Fruit fly (Drosophila melanogaster) whole organism, embryonic: ENCODE results near the gene RpL14.

ENCODE experiments used
- Aef1 ChIP-seq: fragments of 200-800 bp; sonication (Bioruptor generic); IDR thresholded peaks from 3 replicates; pipeline ENCODE4 v1.3.6; 2022; ENCODE audit warnings: missing biosample characterization, missing genetic modification characterization
- BEAF-32 ChIP-seq: fragments of 200-800 bp; sonication (Bioruptor generic); optimal IDR thresholded peaks from 3 replicates; lab custom pipeline; 2017; ENCODE audit warnings: missing biosample characterization, missing genetic modification characterization, mild to moderate bottlenecking, moderate library complexity, missing genetic modification reagents
- CG11560 ChIP-seq: fragments of 200-800 bp; sonication (Bioruptor generic); IDR thresholded peaks from 3 replicates; pipeline ENCODE4 v1.3.6; 2022; ENCODE audit warnings: missing biosample characterization, missing genetic modification characterization
- CG12104 ChIP-seq: fragments of 200-800 bp; sonication (Bioruptor generic); optimal IDR thresholded peaks from 3 replicates; lab custom pipeline; 2016; ENCODE audit warnings: missing biosample characterization, missing genetic modification characterization
- CG1233 ChIP-seq: fragments of 200-800 bp; sonication (Bioruptor generic); optimal IDR thresholded peaks from 4 replicates; lab custom pipeline; 2018; ENCODE audit warnings: missing biosample characterization, mild to moderate bottlenecking, missing genetic modification characterization
- CG13624 ChIP-seq: fragments of 200-800 bp; sonication (Bioruptor generic); optimal IDR thresholded peaks from 2 replicates; lab custom pipeline; 2016; ENCODE audit warnings: missing biosample characterization, missing genetic modification characterization
- CG14050 ChIP-seq: fragments of 200-800 bp; sonication (Bioruptor generic); IDR thresholded peaks from 3 replicates; pipeline ENCODE4 v1.3.6; 2022; ENCODE audit warnings: missing biosample characterization, missing genetic modification characterization
- CG17186 ChIP-seq: fragments of 200-800 bp; sonication (Bioruptor generic); optimal IDR thresholded peaks from 3 replicates; lab custom pipeline; 2017; ENCODE audit warnings: missing biosample characterization, missing genetic modification reagents, missing genetic modification characterization
- CG17612 ChIP-seq: fragments of 200-800 bp; sonication (Bioruptor generic); IDR thresholded peaks from 2 replicates; pipeline ENCODE4 v1.3.6; 2022; ENCODE audit warnings: missing biosample characterization, missing genetic modification characterization
- CG18764 ChIP-seq: fragments of 200-800 bp; sonication (Bioruptor generic); optimal IDR thresholded peaks from 3 replicates; lab custom pipeline; 2016; ENCODE audit warnings: missing biosample characterization, missing genetic modification characterization
- CG2120 ChIP-seq: fragments of 200-800 bp; sonication (Bioruptor generic); optimal IDR thresholded peaks from 3 replicates; lab custom pipeline; 2016; ENCODE audit warnings: missing biosample characterization, missing genetic modification characterization
- CG30431 ChIP-seq: fragments of 200-800 bp; sonication (Bioruptor generic); optimal IDR thresholded peaks from 2 replicates; lab custom pipeline; 2017; ENCODE audit warnings: missing biosample characterization, missing genetic modification characterization
- CG31441 ChIP-seq: fragments of 200-800 bp; sonication (Bioruptor generic); IDR thresholded peaks from 2 replicates; pipeline ENCODE4 v1.3.6; 2022; ENCODE audit warnings: missing biosample characterization, missing genetic modification characterization
- CG32767 ChIP-seq: fragments of 200-800 bp; sonication (Bioruptor generic); IDR thresholded peaks from 2 replicates; pipeline ENCODE4 v1.3.6; 2022; ENCODE audit warnings: missing biosample characterization, missing genetic modification characterization
- CG3847 ChIP-seq: fragments of 200-800 bp; sonication (Bioruptor generic); IDR thresholded peaks from 2 replicates; pipeline ENCODE4 v1.3.6; 2022; ENCODE audit warnings: missing biosample characterization, missing genetic modification characterization
- CG3995 ChIP-seq: fragments of 200-800 bp; sonication (Bioruptor generic); optimal IDR thresholded peaks from 3 replicates; lab custom pipeline; 2016; ENCODE audit warnings: missing biosample characterization, missing genetic modification characterization
- CG6254 ChIP-seq: fragments of 200-800 bp; sonication (Bioruptor generic); optimal IDR thresholded peaks from 3 replicates; lab custom pipeline; 2017; ENCODE audit warnings: mild to moderate bottlenecking, missing biosample characterization, missing genetic modification reagents, missing genetic modification characterization
- CG6689 ChIP-seq: fragments of 200-800 bp; sonication (Bioruptor generic); IDR thresholded peaks from 2 replicates; pipeline ENCODE4 v1.3.6; 2022; ENCODE audit warnings: missing biosample characterization, missing genetic modification characterization
- CG7372 ChIP-seq: fragments of 200-800 bp; sonication (Bioruptor generic); IDR thresholded peaks from 2 replicates; pipeline ENCODE4 v1.3.6; 2022; ENCODE audit warnings: missing biosample characterization, missing genetic modification characterization
- CG8089 ChIP-seq: fragments of 200-800 bp; sonication (Bioruptor generic); optimal IDR thresholded peaks from 3 replicates; lab custom pipeline; 2016; ENCODE audit warnings: missing biosample characterization, missing genetic modification characterization
- CG9609 ChIP-seq: fragments of 200-800 bp; sonication (Bioruptor generic); optimal IDR thresholded peaks from 3 replicates; lab custom pipeline; 2016; ENCODE audit warnings: missing biosample characterization, missing genetic modification characterization
- CG9727 ChIP-seq: fragments of 200-800 bp; sonication (Bioruptor generic); optimal IDR thresholded peaks from 3 replicates; lab custom pipeline; 2017; ENCODE audit warnings: missing biosample characterization, mild to moderate bottlenecking, missing genetic modification characterization
- CG9932 ChIP-seq: fragments of 200-800 bp; sonication (Bioruptor generic); IDR thresholded peaks from 2 replicates; pipeline ENCODE4 v1.3.6; 2022; ENCODE audit warnings: missing biosample characterization, missing genetic modification characterization
- CTCF ChIP-seq: fragments of 200-800 bp; sonication (Bioruptor generic); optimal IDR thresholded peaks from 2 replicates; lab custom pipeline; 2017; ENCODE audit warnings: missing biosample characterization, mild to moderate bottlenecking, missing genetic modification characterization, moderate library complexity
- D19B ChIP-seq: fragments of 200-800 bp; sonication (Bioruptor generic); optimal IDR thresholded peaks from 2 replicates; lab custom pipeline; 2017; ENCODE audit warnings: missing biosample characterization, mild to moderate bottlenecking, missing genetic modification characterization
- ERR ChIP-seq: fragments of 200-800 bp; sonication (Bioruptor generic); optimal IDR thresholded peaks from 2 replicates; lab custom pipeline; 2016; ENCODE audit warnings: missing biosample characterization, missing genetic modification characterization
- Hr51 ChIP-seq, 2 experiments: fragments of 200-800 bp; sonication (Bioruptor generic); optimal IDR thresholded peaks; 2 replicates in 1 of 2; 3 replicates in 1 of 2; lab custom pipeline; 2016 to 2018; ENCODE audit warnings: missing biosample characterization in 2 of 2, missing genetic modification characterization in 2 of 2, mild to moderate bottlenecking in 1 of 2, moderate library complexity in 1 of 2
- Kr ChIP-seq: fragments of 200-800 bp; sonication (Bioruptor generic); optimal IDR thresholded peaks from 2 replicates; lab custom pipeline; 2017; ENCODE audit warnings: missing biosample characterization, mild to moderate bottlenecking, missing genetic modification characterization
- MESR4 ChIP-seq: fragments of 200-800 bp; sonication (Bioruptor generic); optimal IDR thresholded peaks from 2 replicates; lab custom pipeline; 2018; ENCODE audit warnings: missing biosample characterization, mild to moderate bottlenecking, missing genetic modification characterization, moderate library complexity
- Meics ChIP-seq: fragments of 200-800 bp; sonication (Bioruptor generic); optimal IDR thresholded peaks from 2 replicates; lab custom pipeline; 2017; ENCODE audit warnings: missing biosample characterization, mild to moderate bottlenecking, missing genetic modification characterization
- Rfx ChIP-seq: fragments of 200-800 bp; sonication (Bioruptor generic); IDR thresholded peaks from 2 replicates; pipeline ENCODE4 v1.3.6; 2022; ENCODE audit warnings: missing biosample characterization, missing genetic modification characterization
- Scr ChIP-seq: fragments of 200-800 bp; sonication (Bioruptor generic); IDR thresholded peaks from 2 replicates; pipeline ENCODE4 v1.3.6; 2022; ENCODE audit warnings: missing biosample characterization, missing genetic modification characterization; ENCODE audit not compliant: partially characterized antibody
- Ssrp ChIP-seq: fragments of 200-800 bp; sonication (Bioruptor generic); optimal IDR thresholded peaks from 2 replicates; lab custom pipeline; 2018; ENCODE audit warnings: missing biosample characterization, mild to moderate bottlenecking, missing genetic modification characterization, moderate library complexity
- Vsx1 ChIP-seq: fragments of 200-800 bp; sonication (Bioruptor generic); optimal IDR thresholded peaks from 2 replicates; lab custom pipeline; 2017; ENCODE audit warnings: missing biosample characterization, mild to moderate bottlenecking, missing genetic modification characterization, missing genetic modification reagents
- cg ChIP-seq: fragments of 200-800 bp; sonication (Bioruptor generic); optimal IDR thresholded peaks from 3 replicates; lab custom pipeline; 2019; ENCODE audit warnings: missing biosample characterization, mild to moderate bottlenecking, missing genetic modification characterization, moderate library complexity
- ci ChIP-seq: fragments of 200-800 bp; sonication (Bioruptor generic); IDR thresholded peaks from 3 replicates; pipeline ENCODE4 v1.3.6; 2022; ENCODE audit warnings: missing biosample characterization, missing genetic modification characterization
- crc ChIP-seq: fragments of 200-800 bp; sonication (Bioruptor generic); optimal IDR thresholded peaks from 2 replicates; lab custom pipeline; 2016; ENCODE audit warnings: missing biosample characterization, missing genetic modification characterization
- emc ChIP-seq: fragments of 200-800 bp; sonication (Bioruptor generic); optimal IDR thresholded peaks from 2 replicates; lab custom pipeline; 2016; ENCODE audit warnings: missing biosample characterization, missing genetic modification characterization
- eve ChIP-seq, 2 experiments: fragments of >200 bp; optimal IDR thresholded peaks; 2 replicates each; lab custom pipeline; 2017; ENCODE audit warnings: missing biosample characterization in 2 of 2, missing genetic modification characterization in 2 of 2
- fd102C ChIP-seq: fragments of 200-800 bp; sonication (Bioruptor generic); optimal IDR thresholded peaks from 2 replicates; lab custom pipeline; 2018; ENCODE audit warnings: missing biosample characterization, mild to moderate bottlenecking, missing genetic modification characterization, moderate library complexity
- ftz-f1 ChIP-seq: fragments of 200-800 bp; sonication (Bioruptor generic); optimal IDR thresholded peaks from 2 replicates; lab custom pipeline; 2016; ENCODE audit warnings: missing biosample characterization, missing genetic modification characterization
- jumu ChIP-seq: fragments of 200-800 bp; sonication (Bioruptor generic); optimal IDR thresholded peaks from 3 replicates; lab custom pipeline; 2016; ENCODE audit warnings: missing biosample characterization, missing genetic modification characterization
- oc ChIP-seq: fragments of 200-800 bp; sonication (Bioruptor generic); optimal IDR thresholded peaks from 2 replicates; lab custom pipeline; 2018; ENCODE audit warnings: missing biosample characterization, mild to moderate bottlenecking, missing genetic modification characterization, moderate library complexity
- org-1 ChIP-seq: fragments of 200-800 bp; sonication (Bioruptor generic); optimal IDR thresholded peaks from 2 replicates; lab custom pipeline; 2017; ENCODE audit warnings: missing biosample characterization, missing genetic modification characterization
- sd ChIP-seq: fragments of 200-800 bp; sonication (Bioruptor generic); optimal IDR thresholded peaks from 3 replicates; lab custom pipeline; 2018; ENCODE audit warnings: missing biosample characterization, mild to moderate bottlenecking, missing genetic modification characterization, moderate library complexity
- seq ChIP-seq: fragments of 200-800 bp; sonication (Bioruptor generic); IDR thresholded peaks from 2 replicates; pipeline ENCODE4 v1.3.6; 2022; ENCODE audit warnings: missing biosample characterization, missing genetic modification characterization
- sima ChIP-seq: fragments of 200-800 bp; sonication (Bioruptor generic); optimal IDR thresholded peaks from 2 replicates; lab custom pipeline; 2016; ENCODE audit warnings: missing biosample characterization, missing genetic modification characterization
- slbo ChIP-seq: fragments of 200-800 bp; sonication (Bioruptor generic); IDR thresholded peaks from 2 replicates; pipeline ENCODE4 v1.3.6; 2022; ENCODE audit warnings: missing biosample characterization, missing genetic modification characterization
- sqz ChIP-seq: fragments of 200-800 bp; sonication (Bioruptor generic); optimal IDR thresholded peaks from 3 replicates; lab custom pipeline; 2018; ENCODE audit warnings: missing biosample characterization, mild to moderate bottlenecking, missing genetic modification characterization
- sr ChIP-seq: fragments of 200-800 bp; sonication (Bioruptor generic); IDR thresholded peaks from 3 replicates; pipeline ENCODE4 v1.3.6; 2022; ENCODE audit warnings: missing biosample characterization, missing genetic modification characterization
- tgo ChIP-seq: fragments of 200-800 bp; sonication (Bioruptor generic); IDR thresholded peaks from 3 replicates; pipeline ENCODE4 v1.3.6; 2022; ENCODE audit warnings: missing biosample characterization, missing genetic modification characterization
- toy ChIP-seq: fragments of 200-800 bp; sonication (Bioruptor generic); IDR thresholded peaks from 2 replicates; pipeline ENCODE4 v1.3.6; 2022; ENCODE audit warnings: missing biosample characterization, missing genetic modification characterization
- ttk ChIP-seq: fragments of 200-800 bp; sonication (Bioruptor generic); IDR thresholded peaks from 2 replicates; pipeline ENCODE4 v2.1.2; 2022; ENCODE audit warnings: missing biosample characterization, missing genetic modification characterization
- tup ChIP-seq: fragments of 200-800 bp; sonication (Bioruptor generic); optimal IDR thresholded peaks from 2 replicates; lab custom pipeline; 2016; ENCODE audit warnings: missing biosample characterization, mild to moderate bottlenecking, missing genetic modification characterization, moderate library complexity

RpL14 gene

dm6 chr3L:8578470-8578869, 22.3 kb upstream of the RpL14 start (continued):
- TF ChIP-seq cg (GFP tag; lab: Kevin White, UChicago), result no peak
- peak; percentile 15 for TF ChIP-seq sqz (GFP tag; lab: Kevin White, UChicago)
- no peak for TF ChIP-seq CG12104 (GFP tag; lab: Kevin White, UChicago)
- TF ChIP-seq tup, result no peak
- no peak for TF ChIP-seq BEAF-32 (GFP tag; lab: Kevin White, UChicago)
- no peak for TF ChIP-seq Vsx1 (GFP tag; lab: Kevin White, UChicago)
- TF ChIP-seq Scr, result no peak
- TF ChIP-seq seq, result no peak
- 0 out of 2 replicates have a peak, but pooled peaks have one; percentile 38 for TF ChIP-seq Rfx
- TF ChIP-seq CG9932, result no peak
- TF ChIP-seq ttk (GFP tag; lab: Robert Waterston, UW), result no peak
- TF ChIP-seq emc (GFP tag; lab: Kevin White, UChicago), result no peak
- no peak for TF ChIP-seq CG30431 (GFP tag; lab: Kevin White, UChicago)
- TF ChIP-seq sr (GFP tag; lab: Robert Waterston, UW), result no peak
- no peak for TF ChIP-seq CG8089
- TF ChIP-seq CG32767 (GFP tag; lab: Robert Waterston, UW), result no peak
- TF ChIP-seq CG6254 (GFP tag; lab: Kevin White, UChicago), result no peak
- no peak for TF ChIP-seq CG13624 (GFP tag; lab: Kevin White, UChicago)
- TF ChIP-seq CG3847 (GFP tag; lab: Robert Waterston, UW), result no peak
- TF ChIP-seq CG3995, result no peak
- TF ChIP-seq org-1 (GFP tag; lab: Kevin White, UChicago), result no peak
- TF ChIP-seq CTCF, result no peak
- TF ChIP-seq CG14050 (GFP tag; lab: Robert Waterston, UW), result no peak
- no peak for TF ChIP-seq crc
- TF ChIP-seq oc (tag; lab: Kevin White, UChicago), result no peak
- TF ChIP-seq eve (GFP tag; optimal IDR thresholded peaks at IDR 0.05; lab: Kevin White, UChicago), result no peak
- no peak for TF ChIP-seq Ssrp (tag; lab: Kevin White, UChicago)
- no peak for TF ChIP-seq ERR (GFP tag; lab: Kevin White, UChicago)
- TF ChIP-seq Hr51 (GFP tag; optimal IDR thresholded peaks at IDR 0.05; lab: Kevin White, UChicago), result no peak
- TF ChIP-seq tgo (GFP tag; lab: Robert Waterston, UW), result no peak
- TF ChIP-seq Meics (GFP tag; lab: Kevin White, UChicago), result no peak
- TF ChIP-seq D19B, result no peak
- TF ChIP-seq CG18764 (GFP tag; lab: Kevin White, UChicago), result no peak
- no peak for TF ChIP-seq CG2120 (GFP tag; lab: Kevin White, UChicago)
- no peak for TF ChIP-seq fd102C (GFP tag; lab: Kevin White, UChicago)
- TF ChIP-seq MESR4 (GFP tag; lab: Kevin White, UChicago), result no peak
- TF ChIP-seq sd (tag; lab: Kevin White, UChicago), result peak; percentile 33
- TF ChIP-seq slbo, result no peak
- TF ChIP-seq jumu (GFP tag; lab: Kevin White, UChicago), result no peak
- 0 out of 3 replicates have a peak, but pooled peaks have one; percentile 36 for TF ChIP-seq ci
- no peak for TF ChIP-seq ftz-f1 (GFP tag; lab: Kevin White, UChicago)
- TF ChIP-seq CG1233, result no peak
- no peak for TF ChIP-seq Kr (GFP tag; lab: Kevin White, UChicago)
- no peak for TF ChIP-seq sima (GFP tag; lab: Kevin White, UChicago)
- TF ChIP-seq CG9609 (GFP tag; lab: Kevin White, UChicago), result no peak
- no peak for TF ChIP-seq toy
- no peak for TF ChIP-seq CG11560 (tag; lab: Robert Waterston, UW)
- TF ChIP-seq CG6689 (GFP tag; lab: Robert Waterston, UW), result no peak
- TF ChIP-seq CG7372, result no peak
- TF ChIP-seq CG17186 (GFP tag; lab: Kevin White, UChicago), result no peak
- TF ChIP-seq Aef1, result no peak
- TF ChIP-seq CG9727, result no peak
- TF ChIP-seq CG17612 (GFP tag; lab: Robert Waterston, UW), result no peak
- TF ChIP-seq CG31441 (GFP tag; lab: Robert Waterston, UW), result no peak
